Fruit fly (Drosophila melanogaster): ENCODE results near the gene Mat89Ba.

DNA sequence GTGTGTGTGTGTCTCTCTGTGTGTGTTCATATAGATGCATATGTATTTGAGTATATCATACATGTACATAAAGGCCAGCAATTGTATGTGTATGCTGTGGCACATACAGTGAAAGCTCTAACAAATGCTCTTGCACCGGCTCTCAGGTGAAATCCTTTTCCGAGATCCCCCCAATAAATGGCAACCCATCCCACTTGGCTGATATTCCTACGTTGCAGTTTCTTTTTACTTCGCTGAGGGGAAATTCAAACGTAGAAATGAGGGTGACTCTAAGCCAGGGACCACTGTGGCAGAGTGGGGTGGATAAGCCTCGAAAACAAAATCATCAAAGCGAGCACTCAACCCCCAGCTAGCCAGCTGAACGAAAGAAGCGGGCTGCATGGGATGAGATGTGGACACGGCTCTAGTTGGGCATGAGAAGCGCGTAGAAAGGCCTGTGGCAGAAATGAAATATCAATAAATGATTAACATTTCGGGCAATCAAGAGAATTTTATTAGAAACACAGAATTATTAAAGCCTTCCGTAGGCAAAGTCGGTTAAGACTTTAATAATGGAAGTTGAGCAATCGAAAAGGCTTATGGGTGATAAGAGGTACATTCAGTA lies 49.8 kb downstream of the Mat89Ba start:
- TF ChIP-seq jim (GFP tag; optimal IDR thresholded peaks at IDR 0.05) = peak; percentile 34
- TF ChIP-seq Myc (optimal IDR thresholded peaks at IDR 0.05) = no peak
- no peak for TF ChIP-seq usp (GFP tag; optimal IDR thresholded peaks at IDR 0.05)
- peak; percentile 97 for TF ChIP-seq fru (GFP tag; optimal IDR thresholded peaks at IDR 0.05)
- peak; percentile 89 for TF ChIP-seq GATAd (GFP tag; optimal IDR thresholded peaks at IDR 0.05)
- TF ChIP-seq sage (GFP tag; optimal IDR thresholded peaks at IDR 0.05) = peak; percentile 95
- TF ChIP-seq lola (GFP tag; optimal IDR thresholded peaks at IDR 0.05) = no peak
- TF ChIP-seq Dif (GFP tag; optimal IDR thresholded peaks at IDR 0.05; ENCODE audit: partially characterized antibody) = no peak
- TF ChIP-seq Dfd (GFP tag; optimal IDR thresholded peaks at IDR 0.05) = no peak
- peak; percentile 95 for TF ChIP-seq tai (GFP tag; optimal IDR thresholded peaks at IDR 0.05)
- TF ChIP-seq Rel (GFP tag; optimal IDR thresholded peaks at IDR 0.05) = peak; percentile 86
- TF ChIP-seq Rel (tag; optimal IDR thresholded peaks at IDR 0.05) = peak; percentile 85
- peak; percentile 99 for TF ChIP-seq h (GFP tag; optimal IDR thresholded peaks at IDR 0.05)
- no peak for TF ChIP-seq pan (optimal IDR thresholded peaks at IDR 0.05)
- peak; percentile 95 for TF ChIP-seq OdsH (GFP tag; optimal IDR thresholded peaks at IDR 0.05)
